Fruit fly (Drosophila melanogaster) whole organism, wandering third instar larva: Measurements from ENCODE around the gene LManIII.

Experiments used
- Abd-B ChIP-seq: fragments of >200 bp; optimal IDR thresholded peaks from 2 replicates; lab custom pipeline; 2017; ENCODE audit warnings: missing biosample characterization, missing genetic modification characterization
- CG32264 ChIP-seq: fragments of 200-800 bp; sonication (Bioruptor generic); optimal IDR thresholded peaks from 2 replicates; lab custom pipeline; 2016; ENCODE audit warnings: missing biosample characterization, missing genetic modification characterization
- CG9705 ChIP-seq: fragments of 200-800 bp; sonication (Bioruptor generic); optimal IDR thresholded peaks from 2 replicates; lab custom pipeline; 2018; ENCODE audit warnings: missing biosample characterization, mild to moderate bottlenecking, missing genetic modification characterization
- CrebA ChIP-seq: fragments of 200-800 bp; sonication (Bioruptor generic); optimal IDR thresholded peaks from 2 replicates; lab custom pipeline; 2016; ENCODE audit warnings: missing biosample characterization, mild to moderate bottlenecking, missing genetic modification characterization, borderline replicate concordance
- Dfd ChIP-seq: fragments of >200 bp; optimal IDR thresholded peaks from 2 replicates; lab custom pipeline; 2017; ENCODE audit warnings: missing biosample characterization, missing genetic modification characterization
- Dif ChIP-seq: fragments of 200-275, 200-300 bp; sonication (Bioruptor generic); optimal IDR thresholded peaks from 2 replicates; lab custom pipeline; 2018; ENCODE audit warnings: missing biosample characterization, missing genetic modification characterization; ENCODE audit not compliant: partially characterized antibody
- Hnf4 ChIP-seq: fragments of 200-800 bp; sonication (Bioruptor generic); optimal IDR thresholded peaks from 2 replicates; lab custom pipeline; 2016; ENCODE audit warnings: missing biosample characterization, mild to moderate bottlenecking, missing genetic modification characterization
- Hr78 ChIP-seq: fragments of >200 bp; optimal IDR thresholded peaks from 2 replicates; lab custom pipeline; 2017; ENCODE audit warnings: missing biosample characterization, missing genetic modification characterization
- Hr83 ChIP-seq: fragments of 200-300 bp; sonication (Bioruptor generic); optimal IDR thresholded peaks from 2 replicates; lab custom pipeline; 2016; ENCODE audit warnings: missing biosample characterization, mild to moderate bottlenecking, missing genetic modification characterization, moderate library complexity; ENCODE audit not compliant: poor library complexity, severe bottlenecking
- Myc ChIP-seq: fragments of >200 bp; optimal IDR thresholded peaks from 2 replicates; lab custom pipeline; 2017
- N ChIP-seq: fragments of >200 bp; optimal IDR thresholded peaks from 2 replicates; lab custom pipeline; 2018; ENCODE audit warnings: missing biosample characterization, missing external identifiers, missing genetic modification characterization
- Rel ChIP-seq, 2 experiments: fragments of 200-800 bp; sonication (Bioruptor generic) in 1 of 2; optimal IDR thresholded peaks; 2 replicates in 1 of 2; 3 replicates in 1 of 2; lab custom pipeline; 2016 to 2019; ENCODE audit warnings: mild to moderate bottlenecking in 2 of 2, missing biosample characterization in 2 of 2, missing genetic modification characterization in 2 of 2, moderate library complexity in 1 of 2
- Sp1 ChIP-seq: fragments of 200-800 bp; sonication (Bioruptor generic); optimal IDR thresholded peaks from 3 replicates; lab custom pipeline; 2019; ENCODE audit warnings: missing biosample characterization, mild to moderate bottlenecking, missing genetic modification characterization, moderate library complexity
- dl ChIP-seq, 2 experiments: fragments of 175-275, 200-275 bp in 1 of 2; fragments of 200-275 bp in 1 of 2; sonication (Bioruptor generic); optimal IDR thresholded peaks; lab custom pipeline; 2018; ENCODE audit warnings: mild to moderate bottlenecking in 2 of 2, missing biosample characterization in 2 of 2, missing genetic modification characterization in 2 of 2, moderate library complexity in 2 of 2; ENCODE audit not compliant: partially characterized antibody in 2 of 2, insufficient read depth in 1 of 2
- dmrt93B ChIP-seq: fragments of 200-800 bp; sonication (Bioruptor generic); optimal IDR thresholded peaks from 2 replicates; lab custom pipeline; 2018; ENCODE audit warnings: missing biosample characterization, mild to moderate bottlenecking, missing genetic modification characterization
- dsf ChIP-seq: sonication (Bioruptor generic); optimal IDR thresholded peaks from 2 replicates; lab custom pipeline; 2016; ENCODE audit warnings: missing biosample characterization, missing genetic modification characterization, borderline replicate concordance
- fru ChIP-seq: fragments of 200-800 bp; sonication (Bioruptor generic); optimal IDR thresholded peaks from 3 replicates; lab custom pipeline; 2016; ENCODE audit warnings: missing biosample characterization, mild to moderate bottlenecking, missing genetic modification characterization
- h ChIP-seq: fragments of 200-800 bp; sonication (Bioruptor generic); optimal IDR thresholded peaks from 3 replicates; lab custom pipeline; 2016; ENCODE audit warnings: missing biosample characterization, mild to moderate bottlenecking, missing genetic modification characterization
- jim ChIP-seq: fragments of 175-275, 200-325 bp; sonication (Bioruptor generic); optimal IDR thresholded peaks from 2 replicates; lab custom pipeline; 2016; ENCODE audit warnings: missing biosample characterization, mild to moderate bottlenecking, missing genetic modification characterization
- pan ChIP-seq: fragments of >200 bp; optimal IDR thresholded peaks from 2 replicates; lab custom pipeline; 2017
- sv ChIP-seq: fragments of 200-800 bp; sonication (Bioruptor generic); optimal IDR thresholded peaks from 3 replicates; lab custom pipeline; 2016; ENCODE audit warnings: missing biosample characterization, missing genetic modification characterization
- tai ChIP-seq: sonication (Bioruptor generic); optimal IDR thresholded peaks from 2 replicates; lab custom pipeline; 2016; ENCODE audit warnings: missing biosample characterization, missing genetic modification characterization
- usp ChIP-seq: fragments of >200 bp; optimal IDR thresholded peaks from 2 replicates; lab custom pipeline; 2017; ENCODE audit warnings: missing biosample characterization, missing genetic modification characterization

LManIII gene

DNA sequence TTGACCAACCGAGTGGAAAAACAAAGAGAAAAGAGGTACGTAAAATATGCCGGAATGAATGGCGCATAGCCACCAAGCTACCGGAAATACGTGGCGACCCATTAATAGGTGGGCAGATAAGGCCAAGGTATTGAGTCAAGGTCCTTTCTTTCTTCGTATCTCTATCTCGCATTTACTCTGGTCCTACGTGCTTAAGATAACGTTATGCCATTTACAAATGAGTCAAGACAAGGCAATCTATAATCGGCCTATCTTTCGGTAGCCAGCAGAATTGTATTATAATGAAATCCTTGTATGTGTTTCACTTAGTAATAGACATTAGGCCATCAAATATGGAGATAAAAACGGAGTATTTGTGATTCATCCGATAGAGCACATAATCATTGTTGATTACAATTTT, 52.1 kb downstream of the LManIII start:
- no peak for TF ChIP-seq sv (GFP tag; lab: Kevin White, UChicago)
- TF ChIP-seq Hr78 (GFP tag; lab: Kevin White, UChicago), result no peak
- TF ChIP-seq CG32264 (GFP tag; lab: Kevin White, UChicago), result no peak
- no peak for TF ChIP-seq Abd-B
- TF ChIP-seq Hnf4 (GFP tag; lab: Kevin White, UChicago), result no peak
- no peak for TF ChIP-seq pan (lab: Kevin White, UChicago)
- TF ChIP-seq dsf (GFP tag; lab: Kevin White, UChicago), result no peak
- no peak for TF ChIP-seq N (GFP tag; lab: Kevin White, UChicago)
- no peak for TF ChIP-seq Dif
- TF ChIP-seq CrebA, result no peak
- TF ChIP-seq Sp1 (GFP tag; lab: Kevin White, UChicago), result no peak
- TF ChIP-seq dl (GFP tag; optimal IDR thresholded peaks at IDR 0.05; lab: Kevin White, UChicago; ENCODE audit: insufficient read depth in 1 of 2, partially characterized antibody in 2 of 2), result no peak
- TF ChIP-seq dmrt93B (GFP tag; lab: Kevin White, UChicago), result no peak
- TF ChIP-seq usp, result no peak

DNA sequence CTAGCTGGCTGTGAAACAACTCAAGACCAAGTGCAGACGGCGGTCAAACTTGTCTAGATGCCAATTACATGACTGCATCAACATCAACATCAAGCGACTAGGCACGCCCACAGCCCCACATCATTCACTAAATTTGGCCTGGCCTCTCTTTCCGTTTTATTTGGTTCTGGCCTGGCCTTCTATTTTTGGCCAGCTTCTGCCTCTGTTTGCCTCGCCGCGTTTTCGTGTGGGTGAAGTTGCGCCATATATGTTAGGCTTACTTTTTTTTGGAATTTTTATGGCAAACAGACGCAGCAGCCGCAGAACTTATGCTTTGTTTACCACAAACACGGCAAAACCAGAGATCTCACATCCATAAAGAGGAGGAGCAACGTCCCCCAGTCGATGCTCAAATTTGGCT, 53.1 kb downstream of the LManIII start:
- no peak for TF ChIP-seq fru (GFP tag; lab: Kevin White, UChicago)
- no peak for TF ChIP-seq Myc
- TF ChIP-seq dmrt93B (GFP tag; lab: Kevin White, UChicago), result no peak
- TF ChIP-seq sv (GFP tag; lab: Kevin White, UChicago), result no peak
- no peak for TF ChIP-seq CG9705
- TF ChIP-seq Dfd, result no peak
- TF ChIP-seq h (GFP tag; lab: Kevin White, UChicago), result no peak
- TF ChIP-seq Hnf4 (GFP tag; lab: Kevin White, UChicago), result no peak
- no peak for TF ChIP-seq usp
- TF ChIP-seq N (GFP tag; lab: Kevin White, UChicago), result no peak
- no peak for TF ChIP-seq tai (GFP tag; lab: Kevin White, UChicago)
- TF ChIP-seq Rel (GFP tag; optimal IDR thresholded peaks at IDR 0.05; lab: Kevin White, UChicago), result no peak
- TF ChIP-seq Rel (tag; optimal IDR thresholded peaks at IDR 0.05; lab: Kevin White, UChicago), result no peak
- TF ChIP-seq Hr83 (GFP tag; lab: Kevin White, UChicago), result no peak
- no peak for TF ChIP-seq jim (GFP tag; lab: Kevin White, UChicago)
